Fruit fly (Drosophila melanogaster): Measurements from ENCODE around the gene MFS10.

MFS10 gene

DNA sequence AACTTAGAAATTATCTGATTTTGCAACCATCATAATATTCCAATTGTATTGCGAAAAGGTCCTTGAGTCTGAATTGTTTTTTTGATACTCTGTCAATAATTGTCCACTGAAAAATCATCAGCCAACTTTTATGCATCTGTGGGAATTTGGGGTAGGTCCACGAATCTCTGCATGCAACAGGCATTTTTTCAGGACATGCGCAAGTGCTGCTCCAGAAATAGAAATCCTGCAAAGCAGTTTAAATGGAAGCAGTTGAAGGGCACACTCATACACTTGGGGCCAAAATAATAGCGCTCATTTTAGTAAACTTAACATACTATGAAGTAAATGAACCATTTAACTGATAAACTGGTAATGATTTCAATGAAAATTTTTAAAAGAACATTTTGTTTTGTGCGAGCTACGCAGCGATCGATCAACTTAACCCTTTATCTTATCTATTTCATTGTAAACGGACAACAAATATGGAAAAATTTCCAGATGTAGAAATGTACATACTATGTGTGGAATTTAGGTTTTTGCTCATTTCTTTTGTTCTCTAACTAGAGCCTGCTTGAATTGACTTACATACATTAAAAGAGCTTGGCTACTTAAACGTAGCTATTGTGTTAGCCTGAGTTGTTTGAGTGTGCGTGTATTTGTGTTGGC, 1.5 kb downstream of the MFS10 start (continued):
- TF ChIP-seq vfl (GFP tag; optimal IDR thresholded peaks at IDR 0.05) (no peak), CG13624 (GFP tag; optimal IDR thresholded peaks at IDR 0.05) (peak; percentile 58), odd (GFP tag; optimal IDR thresholded peaks at IDR 0.05) (peak; percentile 80), Sox102F (GFP tag; optimal IDR thresholded peaks at IDR 0.05) (peak; percentile 63), btn (GFP tag; optimal IDR thresholded peaks at IDR 0.05) (peak; percentile 31), CG10654 (GFP tag; optimal IDR thresholded peaks at IDR 0.05) (peak; percentile 39), CG15601 (tag; optimal IDR thresholded peaks at IDR 0.05) (peak; percentile 72), ac (GFP tag; optimal IDR thresholded peaks at IDR 0.05) (peak; percentile 42), crol (GFP tag; IDR thresholded peaks at IDR 0.05) (no peak), bab2 (GFP tag; optimal IDR thresholded peaks at IDR 0.05) (peak; percentile 52), Nf-YC (tag; optimal IDR thresholded peaks at IDR 0.05) (peak; percentile 55), NfI (GFP tag; optimal IDR thresholded peaks at IDR 0.05) (peak; percentile 66), fd3F (GFP tag; optimal IDR thresholded peaks at IDR 0.05) (peak; percentile 51), hbn (GFP tag; IDR thresholded peaks at IDR 0.05; ENCODE audit: partially characterized antibody) (no peak), ro (GFP tag; IDR thresholded peaks at IDR 0.05) (no peak), CG9609 (GFP tag; optimal IDR thresholded peaks at IDR 0.05) (peak; percentile 66), CG12744 (GFP tag; optimal IDR thresholded peaks at IDR 0.05) (peak; percentile 31), ato (GFP tag; IDR thresholded peaks at IDR 0.05; ENCODE audit: partially characterized antibody) (no peak), HLHmδ (GFP tag; optimal IDR thresholded peaks at IDR 0.05) (no peak), dmrt11E (tag; optimal IDR thresholded peaks at IDR 0.05) (peak; percentile 78), CG14667 (GFP tag; IDR thresholded peaks at IDR 0.05) (no peak), CG16779 (GFP tag; IDR thresholded peaks at IDR 0.05) (no peak), CG3163 (GFP tag; optimal IDR thresholded peaks at IDR 0.05) (no peak), CG10321 (GFP tag; IDR thresholded peaks at IDR 0.05) (no peak), Awh (GFP tag; IDR thresholded peaks at IDR 0.05) (no peak), gsb-n (tag; optimal IDR thresholded peaks at IDR 0.05) (peak; percentile 58), Hmx (GFP tag; optimal IDR thresholded peaks at IDR 0.05) (peak; percentile 25), usp (GFP tag; optimal IDR thresholded peaks at IDR 0.05) (no peak), Dip2 (GFP tag; IDR thresholded peaks at IDR 0.05) (no peak), zfh2 (GFP tag; optimal IDR thresholded peaks at IDR 0.05) (peak; percentile 59), gcm2 (GFP tag; optimal IDR thresholded peaks at IDR 0.05) (peak; percentile 50), CG1233 (GFP tag; optimal IDR thresholded peaks at IDR 0.05) (peak; percentile 77), CG34376 (GFP tag; optimal IDR thresholded peaks at IDR 0.05) (peak; percentile 63), Ada2b (GFP tag; IDR thresholded peaks at IDR 0.05) (peak; percentile 42; the same call in 1 of the 2 replicates), Deaf1 (tag; optimal IDR thresholded peaks at IDR 0.05) (peak; percentile 34), Atf6 (GFP tag; IDR thresholded peaks at IDR 0.05) (0 out of 2 replicates have a peak, but pooled peaks have one; percentile 30), CG8478 (optimal IDR thresholded peaks at IDR 0.05) (no peak), CG12155 (GFP tag; optimal IDR thresholded peaks at IDR 0.05) (peak; percentile 39), CG8944 (GFP tag; optimal IDR thresholded peaks at IDR 0.05) (peak; percentile 62), tin (GFP tag; optimal IDR thresholded peaks at IDR 0.05) (peak; percentile 72), CG13123 (GFP tag; optimal IDR thresholded peaks at IDR 0.05) (peak; percentile 15), Ets97D (GFP tag; optimal IDR thresholded peaks at IDR 0.05) (no peak), CG2120 (GFP tag; optimal IDR thresholded peaks at IDR 0.05) (peak; percentile 72), CG18011 (GFP tag; optimal IDR thresholded peaks at IDR 0.05) (peak; percentile 28), inv (GFP tag; IDR thresholded peaks at IDR 0.05; ENCODE audit: partially characterized antibody) (no peak), croc (GFP tag; conservative IDR thresholded peaks at IDR 0.05) (peak; percentile 49; the same call in 2 of the 3 replicates), onecut (GFP tag; IDR thresholded peaks at IDR 0.05) (peak; percentile 55), ERR (GFP tag; optimal IDR thresholded peaks at IDR 0.05) (peak; percentile 29), gsb (GFP tag; IDR thresholded peaks at IDR 0.05) (no peak), h (optimal IDR thresholded peaks at IDR 0.05) (no peak), CG15696 (tag; optimal IDR thresholded peaks at IDR 0.05) (peak; percentile 74), CG9797 (GFP tag; optimal IDR thresholded peaks at IDR 0.05) (no peak)

Data from whole organism, embryonic.